Fruit fly (Drosophila melanogaster) whole organism, larva: ENCODE measurements around the gene Dhc36C.

ENCODE experiments used
- noc ChIP-seq: fragments of 200-800 bp; sonication (Bioruptor generic); optimal IDR thresholded peaks from 3 replicates; lab custom pipeline; 2019; ENCODE audit warnings: missing biosample characterization, mild to moderate bottlenecking, missing genetic modification characterization, moderate library complexity

Dhc36C gene

DNA sequence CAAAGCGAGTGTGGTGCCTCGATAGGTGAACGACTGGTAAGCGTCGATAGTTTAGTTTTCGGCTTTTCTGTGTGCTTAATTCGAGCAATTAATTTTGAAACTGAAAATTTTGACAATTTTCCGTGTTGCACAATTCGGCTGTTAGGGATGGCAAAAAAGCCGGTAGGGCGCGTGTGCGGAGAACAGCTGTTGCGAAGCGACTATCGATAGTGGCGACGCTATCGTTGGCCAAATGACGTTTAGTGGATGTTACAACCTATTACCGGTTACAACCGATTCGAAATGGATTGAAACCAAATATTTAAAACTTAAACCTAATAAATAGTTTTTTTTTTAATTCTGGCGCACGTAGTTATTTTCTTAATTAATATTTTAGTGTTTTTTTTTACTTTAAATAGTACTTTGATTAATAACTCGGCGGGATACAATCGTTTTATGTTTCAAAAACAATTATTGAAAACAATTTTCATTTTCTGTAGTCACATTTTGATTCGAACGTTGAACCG is at the start of gene Dhc36C, which contains the start of gene mEFTs:
Dhc36C (plus strand) TSS at position 456 of the 506 bp plus-strand sequence.
mEFTs (minus strand) TSS at position 161 of the 506 bp plus-strand sequence.
- no peak for TF ChIP-seq noc

DNA sequence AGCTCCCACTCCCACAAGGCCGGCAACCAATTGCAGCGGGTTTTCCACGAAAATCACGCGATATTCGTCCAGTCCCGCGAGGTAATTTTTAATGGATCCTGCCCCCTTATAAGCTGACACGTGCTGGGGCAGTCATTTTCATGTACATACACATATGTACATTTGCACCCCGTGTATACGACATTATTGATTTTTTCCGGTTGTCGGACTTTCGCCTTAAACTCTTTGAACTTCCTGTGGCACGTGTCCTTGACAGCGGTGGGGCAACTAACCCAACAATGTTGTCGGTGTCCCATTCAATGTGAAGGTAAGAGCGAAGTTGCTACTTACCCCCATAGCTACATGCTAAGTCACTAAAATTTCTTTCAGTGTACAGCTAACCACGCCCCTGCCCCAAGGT is 49.1 kb upstream of the Dhc36C start:
- TF ChIP-seq noc, result no peak

DNA sequence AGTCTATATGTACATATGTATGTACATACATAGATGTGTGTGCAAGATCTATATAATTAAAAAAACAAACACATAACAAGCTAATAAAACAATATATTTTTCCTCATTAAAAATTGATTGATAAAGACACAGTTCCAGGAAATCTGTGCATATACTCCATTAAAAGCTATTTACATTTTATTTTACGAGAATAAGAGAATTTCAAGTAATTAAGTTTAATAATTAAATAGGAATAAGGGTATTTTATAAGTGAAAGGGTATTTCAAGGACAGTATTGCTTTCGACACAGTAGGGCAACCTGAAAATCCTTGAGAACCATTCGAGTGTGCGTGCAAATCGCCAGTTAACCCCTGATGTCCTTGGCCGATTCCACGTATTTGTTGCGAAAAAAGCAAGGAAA is 48.6 kb upstream of the Dhc36C start, which contains the start of gene CG5050:
CG5050 (plus strand) TSS at position 301 of the 400 bp plus-strand sequence.
- no peak for TF ChIP-seq noc

DNA sequence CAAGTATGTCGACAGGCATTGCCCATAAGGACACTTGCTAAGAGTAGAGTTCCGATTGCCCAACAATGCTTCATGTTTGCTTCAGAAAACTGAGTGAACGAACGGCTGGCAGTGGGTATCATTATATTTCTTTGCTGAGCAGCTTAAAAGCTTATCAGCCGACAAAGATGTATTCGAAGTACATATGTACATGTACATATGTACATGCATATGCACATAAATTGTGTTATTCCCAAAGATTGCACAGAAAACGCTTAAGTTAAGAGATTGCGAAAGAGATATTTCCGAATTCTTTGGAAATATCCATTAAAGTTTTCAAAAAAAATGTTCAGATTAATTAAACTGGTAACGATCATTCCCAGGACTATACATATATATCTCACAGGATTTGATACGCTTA is 45.4 kb upstream of the Dhc36C start, which contains the start of gene SPH93:
SPH93 (minus strand) TSS at position 101 of the 400 bp plus-strand sequence.
- no peak for TF ChIP-seq noc

DNA sequence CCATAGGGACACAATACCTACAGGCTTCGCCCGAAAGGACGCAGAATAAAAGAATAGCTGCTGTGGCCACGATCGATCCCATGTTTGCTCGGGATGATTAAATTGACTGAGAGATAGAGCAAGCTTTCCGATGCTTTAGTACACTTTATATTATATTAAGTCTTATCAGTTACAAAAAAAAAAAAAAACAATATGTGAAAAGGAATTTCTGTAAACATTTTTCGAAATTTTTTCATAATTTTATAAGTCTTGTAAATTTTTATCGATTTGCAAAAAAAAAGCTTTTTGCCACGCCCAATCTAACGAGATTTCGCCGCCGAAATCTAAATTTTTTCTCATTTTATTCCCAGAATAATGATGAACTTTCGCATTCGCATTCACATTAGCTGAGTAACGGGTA is 43.3 kb upstream of the Dhc36C start, which contains the start of gene CG18563:
CG18563 (minus strand) TSS at position 101 of the 400 bp plus-strand sequence.
- no peak for TF ChIP-seq noc

DNA sequence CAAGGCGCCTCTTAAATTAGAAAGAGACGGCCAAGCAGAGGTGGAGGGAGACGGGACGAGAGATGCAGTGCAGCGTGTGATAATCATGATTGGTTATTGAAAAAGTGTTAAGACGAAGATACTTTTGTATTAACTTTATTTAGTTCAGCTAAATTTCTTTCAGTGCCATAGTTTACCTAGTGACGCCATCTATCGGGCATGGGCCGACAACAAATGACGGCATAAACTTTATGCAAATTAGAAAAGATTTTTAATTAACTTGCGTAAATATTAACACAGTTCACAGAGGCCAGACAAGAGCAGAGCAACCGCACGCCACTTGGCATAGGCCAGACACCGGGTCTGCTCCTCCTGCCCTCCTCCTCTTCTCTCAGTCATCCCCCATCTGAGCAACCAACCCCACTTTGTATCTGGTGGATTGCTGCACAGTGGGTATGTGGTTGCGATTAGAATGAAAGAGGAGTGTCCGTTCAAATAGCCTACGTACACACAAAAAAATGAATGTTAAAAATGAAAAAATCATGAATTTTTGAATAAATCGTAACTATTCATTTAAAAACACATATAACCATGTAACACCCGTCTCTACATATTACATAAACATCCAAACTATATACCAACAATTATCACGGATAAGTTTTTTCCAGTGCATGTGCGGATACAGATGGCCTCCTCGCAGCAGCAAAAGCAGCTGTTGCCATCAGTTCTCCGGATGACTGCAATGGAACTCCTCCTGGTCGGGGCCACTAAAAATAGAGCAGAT is 35.1 kb upstream of the Dhc36C start:
- no peak for TF ChIP-seq noc

DNA sequence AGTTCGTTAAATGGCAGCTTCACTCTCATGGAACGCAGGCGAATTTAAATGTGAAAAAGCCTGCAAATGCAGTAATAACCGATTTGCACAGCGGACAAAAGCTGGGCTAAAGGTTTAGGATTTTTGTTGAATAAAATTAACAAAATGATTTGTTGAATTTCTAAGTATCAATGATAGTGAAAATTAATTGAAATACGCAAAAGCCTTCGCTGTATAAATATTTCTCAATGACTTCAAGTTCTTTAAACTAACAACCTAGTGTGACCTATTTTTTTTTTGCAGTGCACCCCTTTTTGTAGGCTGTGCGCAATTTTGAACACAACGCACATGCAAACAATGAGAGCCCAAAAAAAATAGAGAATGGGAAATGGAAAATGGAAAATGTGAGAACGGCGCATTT is 34.3 kb upstream of the Dhc36C start:
- TF ChIP-seq noc, result no peak

DNA sequence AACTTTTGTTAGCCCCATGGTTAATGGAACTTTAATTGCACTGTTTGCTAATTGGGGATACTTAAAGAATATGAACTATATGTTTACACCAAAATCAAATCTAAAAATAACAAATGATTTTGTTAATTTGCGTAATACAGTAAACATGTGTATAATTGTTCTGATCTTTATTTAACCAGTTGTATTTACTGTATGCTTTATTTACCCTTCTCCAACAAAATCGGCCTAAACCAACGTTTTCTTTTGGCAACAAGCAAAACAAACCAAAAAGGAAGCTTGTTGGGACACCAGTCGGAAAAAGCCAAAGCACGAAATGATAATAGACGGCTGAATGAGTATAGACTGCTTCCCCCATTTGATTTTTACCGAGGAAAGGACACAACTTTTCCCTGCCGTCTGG is 30.6 kb upstream of the Dhc36C start:
- peak; percentile 79 for TF ChIP-seq noc

DNA sequence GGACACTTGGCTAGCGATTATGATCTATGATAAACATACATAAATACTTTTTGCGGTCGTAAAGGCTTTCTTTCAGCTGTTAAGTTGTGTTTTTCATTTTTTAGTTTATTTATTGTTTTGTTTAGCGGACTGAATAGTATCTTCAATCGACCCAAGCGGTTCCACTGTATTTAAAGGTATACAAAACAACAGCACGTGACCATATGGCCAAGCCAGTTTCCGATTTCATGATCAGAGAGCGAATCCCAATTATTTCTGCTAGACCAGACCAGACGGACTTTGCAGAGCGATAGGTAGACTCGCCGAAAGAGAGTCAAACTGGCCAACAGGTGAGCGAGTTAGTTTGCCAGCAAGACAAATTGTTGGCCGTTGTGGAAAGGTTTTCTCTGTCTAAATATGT is 29.7 kb upstream of the Dhc36C start, which contains the start of gene Sgt:
Sgt (plus strand) TSS at position 80 of the 400 bp plus-strand sequence.
- no peak for TF ChIP-seq noc

DNA sequence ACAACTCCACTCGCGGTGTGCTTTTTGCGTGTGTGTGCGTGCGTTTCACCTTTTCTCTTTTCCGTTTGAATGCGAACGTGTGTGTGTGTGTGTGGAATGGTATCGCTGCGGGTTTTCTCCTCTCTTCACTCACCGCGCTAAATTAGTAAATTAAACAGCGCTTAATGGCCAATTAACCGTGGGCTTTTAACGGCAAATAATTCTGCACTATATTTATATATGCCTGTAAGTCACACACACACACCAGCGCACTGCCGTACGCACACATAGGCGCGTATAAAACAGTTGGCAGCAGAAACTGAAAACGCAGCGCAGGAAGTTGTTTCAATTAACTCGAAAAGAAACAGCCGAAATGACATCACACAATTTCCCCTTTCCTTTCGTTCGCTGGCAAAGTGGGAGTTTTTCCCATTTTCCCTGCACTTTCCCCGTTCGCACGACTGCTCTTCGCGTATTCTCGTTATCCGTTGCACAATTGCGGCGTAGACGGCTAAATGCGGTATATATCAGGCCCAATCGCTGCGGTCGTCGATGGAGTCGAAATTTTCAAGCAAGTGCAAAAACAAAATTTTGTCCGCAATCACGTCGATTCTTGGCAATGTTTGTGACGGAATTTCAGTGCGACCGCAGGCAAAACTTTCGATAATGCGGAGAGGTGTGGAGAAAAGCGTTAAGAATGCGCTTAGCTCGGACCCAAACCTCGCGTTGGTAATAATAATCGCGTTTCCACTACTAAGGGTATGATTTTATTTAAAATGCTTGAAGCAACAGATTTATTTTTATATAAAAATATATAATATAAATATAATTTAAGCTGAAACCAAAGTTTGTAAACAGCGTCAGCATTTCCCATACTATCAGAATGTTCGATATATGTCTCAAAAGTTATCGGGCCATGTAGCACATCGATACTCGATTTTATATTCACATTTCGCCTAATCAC is 28.3 kb upstream of the Dhc36C start, which contains the start of gene BicD:
BicD (minus strand) TSS at position 634 of the 943 bp plus-strand sequence.
- no peak for TF ChIP-seq noc

DNA sequence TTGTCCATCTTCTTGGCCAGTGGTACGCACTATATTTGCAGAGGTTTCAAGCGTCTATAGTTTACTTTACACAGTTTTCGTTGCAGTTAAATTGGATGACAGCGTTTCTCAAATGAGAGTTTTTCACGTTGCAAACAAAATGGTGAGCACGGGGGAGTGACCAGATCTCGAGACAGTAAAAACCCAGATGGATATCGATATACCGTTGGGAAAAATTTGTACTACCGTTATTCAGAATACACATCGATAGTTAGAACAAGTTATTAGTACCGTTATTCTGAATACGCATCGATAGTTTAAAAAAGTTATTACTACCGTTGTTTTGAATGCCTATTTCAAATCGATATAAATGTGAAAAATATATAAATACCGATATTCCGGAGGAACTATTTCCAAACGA is 23.5 kb upstream of the Dhc36C start, which contains the start of gene cass:
cass (minus strand) TSS at position 179 of the 400 bp plus-strand sequence.
- no peak for TF ChIP-seq noc

DNA sequence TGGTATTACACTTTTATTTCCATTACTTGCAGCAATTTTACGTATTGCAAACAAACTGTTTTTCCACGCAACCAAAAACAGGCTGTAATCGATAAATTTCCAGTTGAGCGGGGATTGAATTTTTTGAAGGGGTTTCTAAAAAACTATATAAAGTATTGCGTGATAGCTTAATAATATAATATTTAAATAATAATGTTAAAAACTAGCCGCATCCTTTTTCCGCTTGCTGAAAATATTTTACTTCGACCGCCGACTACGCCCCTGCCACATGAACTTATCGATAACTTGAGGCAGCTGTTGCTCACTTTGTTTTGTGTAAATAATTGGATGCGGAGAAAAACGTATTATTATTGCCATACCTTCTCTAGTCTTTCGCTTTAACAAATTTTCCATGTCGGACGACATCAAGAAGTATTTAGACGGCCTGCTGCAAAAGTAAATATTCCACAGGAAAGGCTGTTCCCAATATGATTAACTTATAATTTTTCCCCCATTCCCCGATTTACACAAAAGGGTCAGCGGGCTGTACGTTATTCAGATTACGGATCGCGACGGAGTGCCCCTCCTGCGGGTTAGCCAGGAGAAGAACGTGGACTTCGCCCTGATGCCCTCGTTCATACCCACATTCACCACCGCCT is 20.1 kb upstream of the Dhc36C start, which contains the start of the genes fws and Lamtor3:
fws (minus strand) TSS at position 87 of the 638 bp plus-strand sequence.
Lamtor3 (plus strand) TSS at position 289 of the 638 bp plus-strand sequence.
- peak; percentile 96 for TF ChIP-seq noc

DNA sequence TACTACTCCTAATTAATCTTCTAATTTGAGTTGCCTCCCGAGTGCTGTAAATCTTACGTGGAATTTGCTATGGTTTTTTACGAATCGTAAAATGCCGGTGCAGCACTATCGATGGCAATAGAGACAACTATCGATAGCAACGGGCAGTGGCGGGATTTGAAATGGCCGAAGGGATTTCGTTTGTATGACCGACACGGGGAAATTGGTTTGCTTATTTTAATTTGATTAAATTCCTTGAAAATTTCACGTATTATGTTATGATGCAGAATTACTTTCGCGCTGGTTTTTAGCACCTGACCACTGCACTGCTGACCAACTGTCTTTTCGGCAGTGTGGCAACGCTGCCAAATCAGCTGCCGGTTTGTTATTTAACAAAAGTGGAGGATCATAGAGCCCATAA is 17.0 kb upstream of the Dhc36C start, which contains the start of the genes GCS2beta and CG5131:
GCS2beta (minus strand) TSS at position 134 of the 400 bp plus-strand sequence.
CG5131 (plus strand) TSS at position 328 of the 400 bp plus-strand sequence.
- TF ChIP-seq noc, result peak; percentile 90

DNA sequence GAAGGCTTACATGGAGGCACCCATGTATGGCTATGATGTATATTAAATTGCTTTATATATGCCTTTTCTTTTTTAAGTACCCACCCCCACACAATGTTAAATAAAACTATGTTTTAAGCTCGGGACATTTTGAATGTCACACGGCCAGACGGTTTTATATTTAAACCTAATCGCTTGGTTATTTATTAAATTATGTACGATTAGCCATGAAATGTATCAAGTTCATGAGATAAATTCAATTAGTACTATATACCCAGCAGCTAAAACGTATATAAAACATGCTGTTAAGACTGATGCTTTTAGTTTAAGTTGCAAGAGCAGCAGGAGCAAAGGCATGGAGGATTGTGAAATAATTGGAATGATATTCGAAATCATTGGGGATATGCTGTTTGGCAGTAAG is 15.7 kb upstream of the Dhc36C start, which contains the start of the genes CG43221 and CG43645:
CG43221 (plus strand) TSS at position 301 of the 400 bp plus-strand sequence.
CG43645 (plus strand) TSS at position 301 of the 400 bp plus-strand sequence.
- TF ChIP-seq noc, result no peak

DNA sequence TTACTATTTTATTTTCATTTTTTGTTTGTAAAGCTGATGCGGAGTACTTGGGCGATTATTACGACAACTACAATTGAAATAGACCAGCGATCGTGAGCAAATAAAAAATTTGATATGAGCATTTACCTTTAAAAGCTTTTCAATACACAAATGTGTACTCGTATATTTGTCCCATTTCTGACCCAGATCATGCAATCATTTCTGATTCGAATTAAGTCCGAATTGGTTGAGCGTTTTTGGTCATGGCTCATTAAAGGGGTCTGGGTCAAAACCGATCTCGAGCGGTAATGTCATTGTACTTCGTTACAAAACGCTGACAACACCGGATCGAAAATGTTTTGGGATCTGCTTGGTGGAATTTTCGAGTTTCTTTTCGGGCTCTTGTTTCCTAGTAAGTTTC is 14.9 kb upstream of the Dhc36C start, which contains the start of gene CG43220:
CG43220 (plus strand) TSS at position 301 of the 400 bp plus-strand sequence.
- TF ChIP-seq noc, result no peak
